Fruit fly (Drosophila melanogaster) whole organism, embryonic: ENCODE data around the gene kud.

Experiments
- CG6683 ChIP-seq: fragments of 200-800 bp; sonication (Bioruptor generic); optimal IDR thresholded peaks from 2 replicates; lab custom pipeline; 2017; ENCODE audit warnings: missing biosample characterization, mild to moderate bottlenecking, missing genetic modification characterization, missing genetic modification reagents
- Gug ChIP-seq: fragments of 200-800 bp; sonication (Bioruptor generic); IDR thresholded peaks from 4 replicates; pipeline ENCODE4 v1.3.6; 2022; ENCODE audit warnings: missing biosample characterization, missing genetic modification characterization
- Lim3 ChIP-seq: fragments of 200-800 bp; sonication (Bioruptor generic); IDR thresholded peaks from 2 replicates; pipeline ENCODE4 v1.3.6; 2022; ENCODE audit warnings: missing biosample characterization, missing genetic modification characterization
- Pdp1 ChIP-seq, 2 experiments: fragments of 200-800 bp; sonication (Bioruptor generic); optimal IDR thresholded peaks; 3 replicates each; lab custom pipeline; 2016; ENCODE audit warnings: missing biosample characterization in 2 of 2, missing genetic modification characterization in 2 of 2, mild to moderate bottlenecking in 1 of 2, moderate library complexity in 1 of 2
- abd-A ChIP-seq: fragments of 200-800 bp; sonication (Bioruptor generic); optimal IDR thresholded peaks from 3 replicates; lab custom pipeline; 2019; ENCODE audit warnings: missing biosample characterization, mild to moderate bottlenecking, missing genetic modification characterization, moderate library complexity
- seq ChIP-seq: fragments of 200-800 bp; sonication (Bioruptor generic); IDR thresholded peaks from 2 replicates; pipeline ENCODE4 v1.3.6; 2022; ENCODE audit warnings: missing biosample characterization, missing genetic modification characterization
- sr ChIP-seq: fragments of 200-800 bp; sonication (Bioruptor generic); IDR thresholded peaks from 3 replicates; pipeline ENCODE4 v1.3.6; 2022; ENCODE audit warnings: missing biosample characterization, missing genetic modification characterization

- TF ChIP-seq Lim3 (GFP tag; lab: Robert Waterston, UW) (no peak), seq (GFP tag; lab: Robert Waterston, UW) (no peak), abd-A (no peak), Gug (GFP tag; lab: Robert Waterston, UW) (no peak), CG6683 (GFP tag; lab: Kevin White, UChicago) (no peak), Pdp1 (GFP tag; optimal IDR thresholded peaks at IDR 0.05; lab: Kevin White, UChicago) (no peak), sr (GFP tag; lab: Robert Waterston, UW) (peak; percentile 50; the same call in 1 of the 3 replicates)
Measured at dm6 chr3L:16824725-16825124, 20.1 kb downstream of the kud start.
